Worm (Caenorhabditis elegans) whole organism, L2 larva: ENCODE data around the gene ZK488.6.

ENCODE experiments used
- R02D3.7 ChIP-seq: fragments of 150-350 bp; optimal IDR thresholded peaks from 2 replicates; lab custom pipeline; 2014; ENCODE audit warnings: missing biosample characterization, missing genetic modification characterization
- Y55F3AM.14 ChIP-seq: fragments of 200-800 bp; sonication (Bioruptor generic); optimal IDR thresholded peaks from 2 replicates; lab custom pipeline; 2018; ENCODE audit warnings: mild to moderate bottlenecking, missing genetic modification characterization, missing compliant biosample characterization
- aly-2 ChIP-seq: fragments of 150-350 bp; optimal IDR thresholded peaks from 2 replicates; lab custom pipeline; 2014; ENCODE audit warnings: missing biosample characterization, missing genetic modification characterization
- ama-1 ChIP-seq: fragments of 150-350 bp; optimal IDR thresholded peaks from 2 replicates; lab custom pipeline; 2018; ENCODE audit warnings: inconsistent platforms
- blmp-1 ChIP-seq: sonication (generic microtip); optimal IDR thresholded peaks from 2 replicates; lab custom pipeline; 2017; ENCODE audit warnings: missing genetic modification characterization, mild to moderate bottlenecking, missing compliant biosample characterization, antibody characterized with exemption, moderate library complexity; ENCODE audit not compliant: insufficient read depth
- ceh-16 ChIP-seq: fragments of 150-350 bp; optimal IDR thresholded peaks from 2 replicates; lab custom pipeline; 2014; ENCODE audit warnings: missing biosample characterization, missing genetic modification characterization
- ceh-82 ChIP-seq: fragments of 150-350 bp; optimal IDR thresholded peaks from 2 replicates; lab custom pipeline; 2014; ENCODE audit warnings: missing biosample characterization, missing genetic modification characterization
- egl-27 ChIP-seq: sonication (generic microtip); optimal IDR thresholded peaks from 3 replicates; lab custom pipeline; 2017; ENCODE audit warnings: missing biosample characterization, missing genetic modification reagents, missing genetic modification characterization
- elt-1 ChIP-seq: fragments of 150-350 bp; optimal IDR thresholded peaks from 2 replicates; lab custom pipeline; 2014; ENCODE audit warnings: missing biosample characterization, missing genetic modification characterization
- elt-3 ChIP-seq: sonication (generic microtip); optimal IDR thresholded peaks from 2 replicates; lab custom pipeline; 2017; ENCODE audit warnings: missing biosample characterization, missing genetic modification characterization
- lin-13 ChIP-seq: fragments of 150-350 bp; optimal IDR thresholded peaks from 2 replicates; lab custom pipeline; 2014; ENCODE audit warnings: missing biosample characterization, missing genetic modification reagents, missing genetic modification characterization
- lin-39 ChIP-seq: fragments of 150-350 bp; optimal IDR thresholded peaks from 2 replicates; lab custom pipeline; 2014; ENCODE audit warnings: missing biosample characterization, missing genetic modification reagents, missing genetic modification characterization
- mbf-1 ChIP-seq: sonication (generic microtip); optimal IDR thresholded peaks from 2 replicates; lab custom pipeline; 2017; ENCODE audit warnings: missing biosample characterization, missing genetic modification characterization
- mdl-1 ChIP-seq, 2 experiments: fragments of 150-350 bp in 1 of 2; sonication (generic microtip) in 1 of 2; optimal IDR thresholded peaks; 2 replicates each; lab custom pipeline; 2017; ENCODE audit warnings: missing biosample characterization in 2 of 2, missing genetic modification characterization in 2 of 2
- nhr-10 ChIP-seq: sonication (generic microtip); optimal IDR thresholded peaks from 2 replicates; lab custom pipeline; 2017; ENCODE audit warnings: missing biosample characterization, missing genetic modification characterization
- nhr-11 ChIP-seq: fragments of 150-350 bp; optimal IDR thresholded peaks from 2 replicates; lab custom pipeline; 2014; ENCODE audit warnings: missing biosample characterization, missing genetic modification characterization
- nhr-12 ChIP-seq: fragments of 150-350 bp; optimal IDR thresholded peaks from 2 replicates; lab custom pipeline; 2014; ENCODE audit warnings: missing biosample characterization, missing genetic modification characterization
- nhr-129 ChIP-seq: fragments of 150-350 bp; optimal IDR thresholded peaks from 2 replicates; lab custom pipeline; 2014; ENCODE audit warnings: missing biosample characterization, missing genetic modification characterization
- nhr-21 ChIP-seq: fragments of 150-350 bp; optimal IDR thresholded peaks from 2 replicates; lab custom pipeline; 2014; ENCODE audit warnings: missing biosample characterization, missing genetic modification characterization
- nhr-237 ChIP-seq: fragments of 150-350 bp; optimal IDR thresholded peaks from 2 replicates; lab custom pipeline; 2014; ENCODE audit warnings: missing biosample characterization, missing genetic modification characterization
- nhr-6 ChIP-seq: fragments of 150-350 bp; optimal IDR thresholded peaks from 2 replicates; lab custom pipeline; 2014; ENCODE audit warnings: missing biosample characterization, missing genetic modification characterization
- sem-4 ChIP-seq: fragments of 150-350 bp; optimal IDR thresholded peaks from 2 replicates; lab custom pipeline; 2014; ENCODE audit warnings: missing biosample characterization, missing genetic modification reagents, missing genetic modification characterization
- skn-1 ChIP-seq: sonication (generic microtip); optimal IDR thresholded peaks from 2 replicates; lab custom pipeline; 2017; ENCODE audit warnings: missing biosample characterization, missing genetic modification characterization
- sma-3 ChIP-seq: sonication (generic microtip); optimal IDR thresholded peaks from 2 replicates; lab custom pipeline; 2016; ENCODE audit warnings: missing genetic modification reagents, missing genetic modification characterization, missing compliant biosample characterization
- sma-9 ChIP-seq, 2 experiments: fragments of 150-350 bp in 1 of 2; sonication (generic microtip) in 1 of 2; optimal IDR thresholded peaks; 2 replicates each; lab custom pipeline; 2014 to 2016; ENCODE audit warnings: missing genetic modification characterization in 2 of 2, mild to moderate bottlenecking in 1 of 2, missing biosample characterization in 1 of 2, missing compliant biosample characterization in 1 of 2, missing genetic modification reagents in 1 of 2, moderate library complexity in 1 of 2
- snpc-4 ChIP-seq: fragments of 150-350 bp; optimal IDR thresholded peaks from 2 replicates; lab custom pipeline; 2014; ENCODE audit warnings: missing biosample characterization, missing genetic modification characterization
- unc-55 ChIP-seq: fragments of 150-350 bp; sonication (generic microtip); optimal IDR thresholded peaks from 3 replicates; lab custom pipeline; 2014; ENCODE audit warnings: missing biosample characterization, missing genetic modification reagents, missing genetic modification characterization
- zag-1 ChIP-seq: fragments of 150-350 bp; optimal IDR thresholded peaks from 2 replicates; lab custom pipeline; 2014; ENCODE audit warnings: missing biosample characterization, missing genetic modification characterization
- ztf-1 ChIP-seq: fragments of 200-800 bp; sonication (Bioruptor generic); conservative IDR thresholded peaks from 2 replicates; pipeline ENCODE4 v1.3.6; 2022; ENCODE audit warnings: missing genetic modification characterization, missing compliant biosample characterization
- ztf-11 ChIP-seq: sonication (generic microtip); optimal IDR thresholded peaks from 2 replicates; lab custom pipeline; 2017; ENCODE audit warnings: missing biosample characterization, missing genetic modification characterization
- ztf-4 ChIP-seq: fragments of 150-350 bp; optimal IDR thresholded peaks from 2 replicates; lab custom pipeline; 2014; ENCODE audit warnings: missing biosample characterization, missing genetic modification characterization

ZK488.6 gene

ce11 chrV:576070-576469 lies 14.2 kb upstream of the ZK488.6 start, which contains the start of gene K06H6.5:
Gene K06H6.5, plus strand, starts transcription at chrV:576370.
- TF ChIP-seq ceh-16 (tag; lab: Kevin White, UChicago): no peak
- no peak for TF ChIP-seq skn-1 (tag; lab: Kevin White, UChicago)

ce11 chrV:576918-577317 lies 13.4 kb upstream of the ZK488.6 start:
- TF ChIP-seq nhr-10 (tag; lab: Kevin White, UChicago) (no peak), nhr-129 (tag; lab: Kevin White, UChicago) (no peak), elt-3 (tag; lab: Kevin White, UChicago) (no peak), blmp-1 (tag; lab: Kevin White, UChicago) (no peak), ztf-11 (no peak)
- TF ChIP-seq, all 48 proteins: peak for 0

- TF ChIP-seq skn-1 (tag; lab: Kevin White, UChicago): no peak
These were observed 11.3 kb upstream of the ZK488.6 start, which contains the start of gene K06H6.4 for ce11 chrV:578977-579376. Gene K06H6.4, plus strand, starts transcription at chrV:579277.

ce11 chrV:581616-582015 lies 8.7 kb upstream of the ZK488.6 start, which contains the start of gene nstp-7:
Gene nstp-7, plus strand, starts transcription at chrV:581916.
- no peak for TF ChIP-seq lin-13 (GFP tag; lab: Kevin White, UChicago)
- TF ChIP-seq nhr-21 (tag; lab: Kevin White, UChicago): no peak
- no peak for TF ChIP-seq ztf-1 (GFP tag; lab: Robert Waterston, UW)
- TF ChIP-seq blmp-1 (tag; lab: Kevin White, UChicago): no peak
- TF ChIP-seq R02D3.7 (tag; lab: Kevin White, UChicago): no peak
- TF ChIP-seq Y55F3AM.14: no peak
- TF ChIP-seq mdl-1 (tag; optimal IDR thresholded peaks at IDR 0.05; lab: Kevin White, UChicago): no peak
- TF ChIP-seq egl-27 (tag; lab: Kevin White, UChicago): no peak
- TF ChIP-seq ceh-82 (tag; lab: Kevin White, UChicago): no peak
- no peak for TF ChIP-seq nhr-10 (tag; lab: Kevin White, UChicago)
- no peak for TF ChIP-seq nhr-11 (tag; lab: Kevin White, UChicago)

- TF ChIP-seq sma-3: no peak
- TF ChIP-seq nhr-10 (tag; lab: Kevin White, UChicago): no peak
- TF ChIP-seq ztf-4 (tag; lab: Kevin White, UChicago): no peak
- no peak for TF ChIP-seq mbf-1 (tag; lab: Kevin White, UChicago)
- TF ChIP-seq nhr-237: no peak
- no peak for TF ChIP-seq aly-2 (tag; lab: Kevin White, UChicago)
- no peak for TF ChIP-seq ztf-1 (GFP tag; lab: Robert Waterston, UW)
- no peak for TF ChIP-seq sma-9 (GFP tag; optimal IDR thresholded peaks at IDR 0.05; lab: Kevin White, UChicago)
- no peak for TF ChIP-seq sma-9 (tag; optimal IDR thresholded peaks at IDR 0.05; lab: Kevin White, UChicago)
These were observed 4.8 kb upstream of the ZK488.6 start, which contains the start of gene K06H6.2 for ce11 chrV:585472-585871. Gene K06H6.2, plus strand, starts transcription at chrV:585772.

ce11 chrV:587818-588217 lies 2.5 kb upstream of the ZK488.6 start, which contains the start of gene K06H6.1:
Gene K06H6.1, plus strand, starts transcription at chrV:588118.
- TF ChIP-seq elt-3 (tag; lab: Kevin White, UChicago) (no peak), skn-1 (tag; lab: Kevin White, UChicago) (no peak), nhr-12 (tag; lab: Kevin White, UChicago) (no peak), ztf-1 (GFP tag; lab: Robert Waterston, UW) (no peak), nhr-6 (tag; lab: Kevin White, UChicago) (no peak), aly-2 (tag; lab: Kevin White, UChicago) (no peak), snpc-4 (tag; lab: Kevin White, UChicago) (no peak), mbf-1 (tag; lab: Kevin White, UChicago) (no peak), sem-4 (no peak), ama-1 (lab: Kevin White, UChicago) (no peak)

ce11 chrV:592959-593358 lies 2.7 kb downstream of the ZK488.6 start, which contains the start of gene ZK488.5:
Gene ZK488.5, plus strand, starts transcription at chrV:593259.
- TF ChIP-seq unc-55 (GFP tag; lab: Kevin White, UChicago): no peak
- no peak for TF ChIP-seq zag-1 (tag; lab: Kevin White, UChicago)
- no peak for TF ChIP-seq nhr-21 (tag; lab: Kevin White, UChicago)
- no peak for TF ChIP-seq lin-39 (tag; lab: Kevin White, UChicago)
- no peak for TF ChIP-seq elt-3 (tag; lab: Kevin White, UChicago)
- TF ChIP-seq sem-4: no peak
- no peak for TF ChIP-seq Y55F3AM.14
- no peak for TF ChIP-seq skn-1 (tag; lab: Kevin White, UChicago)
- TF ChIP-seq elt-1 (tag; lab: Kevin White, UChicago): no peak
- no peak for TF ChIP-seq nhr-237
